Worm (Caenorhabditis elegans) whole organism, young adult: Measurements from ENCODE around the gene npr-36.
A peak's percentile ranks its signal among the peaks of the same experiment; 100 is the strongest.

Experiments
- B0019.2 ChIP-seq: fragments of 200-800 bp; sonication (Bioruptor generic); conservative IDR thresholded peaks from 2 replicates; pipeline ENCODE4 v1.3.6; 2022; ENCODE audit warnings: missing genetic modification reagents, missing genetic modification characterization, missing compliant biosample characterization
- C06A6.2 ChIP-seq: fragments of 200-800 bp; sonication (Bioruptor generic); conservative IDR thresholded peaks from 2 replicates; pipeline ENCODE4 v1.3.6; 2022; ENCODE audit warnings: missing genetic modification characterization, missing compliant biosample characterization
- F33H1.4 ChIP-seq: fragments of 200-800 bp; sonication (Bioruptor generic); IDR thresholded peaks from 2 replicates; pipeline ENCODE4 v1.3.6; 2022; ENCODE audit warnings: missing genetic modification reagents, missing genetic modification characterization, missing compliant biosample characterization
- Y53F4B.3 ChIP-seq: fragments of 200-800 bp; sonication (Bioruptor generic); IDR thresholded peaks from 2 replicates; pipeline ENCODE4 v1.3.6; 2022; ENCODE audit warnings: missing genetic modification reagents, missing genetic modification characterization, missing compliant biosample characterization
- Y56A3A.18 ChIP-seq: fragments of 200-800 bp; sonication (Bioruptor generic); IDR thresholded peaks from 2 replicates; pipeline ENCODE4 v1.3.6; 2022; ENCODE audit warnings: missing genetic modification reagents, missing genetic modification characterization, missing compliant biosample characterization
- Y79H2A.3 ChIP-seq: fragments of 200-800 bp; sonication (Bioruptor generic); conservative IDR thresholded peaks from 2 replicates; pipeline ENCODE4 v1.3.6; 2022; ENCODE audit warnings: missing genetic modification reagents, missing genetic modification characterization, missing compliant biosample characterization
- ama-1 ChIP-seq, 3 experiments: fragments of 150-350 bp in 1 of 3; sonication (generic microtip) in 2 of 3; optimal IDR thresholded peaks; 2 replicates each; lab custom pipeline; 2014 to 2018; ENCODE audit warnings: missing biosample characterization in 2 of 3, missing genetic modification characterization in 2 of 3, missing genetic modification reagents in 2 of 3
- aptf-2 ChIP-seq: fragments of 200-800 bp; sonication (Bioruptor generic); conservative IDR thresholded peaks from 2 replicates; pipeline ENCODE4 v1.3.6; 2022; ENCODE audit warnings: missing genetic modification reagents, missing genetic modification characterization, missing compliant biosample characterization
- cebp-2 ChIP-seq: fragments of 200-800 bp; sonication (Bioruptor generic); IDR thresholded peaks from 2 replicates; pipeline ENCODE4 v1.3.6; 2022; ENCODE audit warnings: missing genetic modification characterization, missing compliant biosample characterization
- ceh-40 ChIP-seq: fragments of 200-800 bp; sonication (Bioruptor generic); IDR thresholded peaks from 2 replicates; pipeline ENCODE4 v1.3.6; 2022; ENCODE audit warnings: missing genetic modification characterization, missing compliant biosample characterization
- ceh-79 ChIP-seq: sonication (generic microtip); optimal IDR thresholded peaks from 2 replicates; lab custom pipeline; 2017; ENCODE audit warnings: mild to moderate bottlenecking, missing genetic modification characterization, missing compliant biosample characterization
- ceh-91 ChIP-seq: fragments of 200-800 bp; sonication (Bioruptor generic); IDR thresholded peaks from 2 replicates; pipeline ENCODE4 v1.3.6; 2022; ENCODE audit warnings: missing genetic modification reagents, missing genetic modification characterization, missing compliant biosample characterization
- dpl-1 ChIP-seq: fragments of 150-350 bp; optimal IDR thresholded peaks from 2 replicates; lab custom pipeline; 2014; ENCODE audit warnings: missing biosample characterization, missing genetic modification reagents, missing genetic modification characterization
- efl-1 ChIP-seq: fragments of 150-350 bp; optimal IDR thresholded peaks from 2 replicates; lab custom pipeline; 2014; ENCODE audit warnings: missing biosample characterization, missing genetic modification reagents, missing genetic modification characterization
- egrh-3 ChIP-seq: fragments of 200-800 bp; sonication (Bioruptor generic); IDR thresholded peaks from 2 replicates; pipeline ENCODE4 v1.3.6; 2022; ENCODE audit warnings: missing genetic modification reagents, missing genetic modification characterization, missing compliant biosample characterization
- hmg-1.2 ChIP-seq: fragments of 200-800 bp; sonication (Bioruptor generic); IDR thresholded peaks from 2 replicates; pipeline ENCODE4 v1.3.6; 2022; ENCODE audit warnings: missing genetic modification reagents, missing genetic modification characterization, missing compliant biosample characterization
- hmg-20 ChIP-seq: fragments of 200-800 bp; sonication (Bioruptor generic); IDR thresholded peaks from 2 replicates; pipeline ENCODE4 v1.3.6; 2022; ENCODE audit warnings: missing genetic modification reagents, missing genetic modification characterization, missing compliant biosample characterization
- hsf-1 ChIP-seq: fragments of 200-800 bp; sonication (Bioruptor generic); IDR thresholded peaks from 2 replicates; pipeline ENCODE4 v1.3.6; 2022; ENCODE audit warnings: missing genetic modification reagents, missing genetic modification characterization, missing compliant biosample characterization
- let-607 ChIP-seq, 2 experiments: fragments of 200-800 bp in 1 of 2; sonication (Bioruptor generic) in 1 of 2; sonication (generic microtip) in 1 of 2; optimal IDR thresholded peaks; 2 replicates each; lab custom pipeline; 2016 to 2018; ENCODE audit warnings: mild to moderate bottlenecking in 2 of 2, missing compliant biosample characterization in 2 of 2, missing genetic modification characterization in 2 of 2, moderate library complexity in 2 of 2, missing genotype in 1 of 2
- lin-35 ChIP-seq, 3 experiments: fragments of 150-350 bp in 2 of 3; sonication (generic microtip) in 1 of 3; optimal IDR thresholded peaks; 2 replicates each; lab custom pipeline; 2014 to 2018; ENCODE audit warnings: missing biosample characterization in 3 of 3, missing genetic modification characterization in 3 of 3, missing genetic modification reagents in 3 of 3
- lsl-1 ChIP-seq: fragments of 200-800 bp; sonication (Bioruptor generic); optimal IDR thresholded peaks from 2 replicates; lab custom pipeline; 2018; ENCODE audit warnings: mild to moderate bottlenecking, missing genetic modification characterization, moderate library complexity, missing compliant biosample characterization
- lsy-27 ChIP-seq: sonication (generic microtip); optimal IDR thresholded peaks from 2 replicates; lab custom pipeline; 2017; ENCODE audit warnings: missing genetic modification characterization, mild to moderate bottlenecking, missing compliant biosample characterization, antibody characterized with exemption, missing genotype, borderline replicate concordance; ENCODE audit not compliant: insufficient read depth
- madf-3 ChIP-seq: fragments of 200-800 bp; sonication (Bioruptor generic); IDR thresholded peaks from 2 replicates; pipeline ENCODE4 v1.3.6; 2022; ENCODE audit warnings: missing genetic modification reagents, missing genetic modification characterization, missing compliant biosample characterization
- madf-6 ChIP-seq: fragments of 200-800 bp; sonication (Bioruptor generic); IDR thresholded peaks from 2 replicates; pipeline ENCODE4 v1.3.6; 2022; ENCODE audit warnings: missing genetic modification reagents, missing genetic modification characterization, missing compliant biosample characterization
- madf-8 ChIP-seq: fragments of 200-800 bp; sonication (Bioruptor generic); conservative IDR thresholded peaks from 2 replicates; pipeline ENCODE4 v1.3.6; 2022; ENCODE audit warnings: missing genetic modification reagents, missing genetic modification characterization, missing compliant biosample characterization
- nhr-179 ChIP-seq: sonication (generic microtip); optimal IDR thresholded peaks from 2 replicates; lab custom pipeline; 2016; ENCODE audit warnings: mild to moderate bottlenecking, missing genetic modification characterization, missing compliant biosample characterization
- nhr-27 ChIP-seq: fragments of 200-800 bp; sonication (Bioruptor generic); optimal IDR thresholded peaks from 2 replicates; lab custom pipeline; 2018; ENCODE audit warnings: mild to moderate bottlenecking, missing genetic modification characterization, moderate library complexity, missing compliant biosample characterization
- pbrm-1 ChIP-seq: fragments of 200-800 bp; sonication (Bioruptor generic); IDR thresholded peaks from 2 replicates; pipeline ENCODE4 v1.3.6; 2022; ENCODE audit warnings: missing genetic modification reagents, missing genetic modification characterization, missing compliant biosample characterization
- rcor-1 ChIP-seq: fragments of 200-800 bp; sonication (Bioruptor generic); IDR thresholded peaks from 2 replicates; pipeline ENCODE4 v1.3.6; 2022; ENCODE audit warnings: missing genetic modification reagents, missing genetic modification characterization, missing compliant biosample characterization
- sea-2 ChIP-seq: fragments of 200-800 bp; sonication (Bioruptor generic); IDR thresholded peaks from 2 replicates; pipeline ENCODE4 v1.3.6; 2022; ENCODE audit warnings: missing genetic modification characterization, missing compliant biosample characterization
- snpc-1.1 ChIP-seq: sonication (generic microtip); optimal IDR thresholded peaks from 2 replicates; lab custom pipeline; 2017; ENCODE audit warnings: missing genetic modification characterization, mild to moderate bottlenecking, missing compliant biosample characterization, antibody characterized with exemption, moderate library complexity, missing genotype, missing genetic modification reagents; ENCODE audit not compliant: insufficient read depth
- snpc-4 ChIP-seq, 5 experiments: fragments of 150-350 bp in 1 of 5; sonication (generic microtip) in 4 of 5; optimal IDR thresholded peaks; 2 replicates each; lab custom pipeline; 2014 to 2018; ENCODE audit warnings: missing genetic modification characterization in 5 of 5, missing biosample characterization in 3 of 5, antibody characterized with exemption in 2 of 5, mild to moderate bottlenecking in 2 of 5, missing compliant biosample characterization in 2 of 5, missing genotype in 2 of 5, moderate library complexity in 2 of 5, missing genetic modification reagents in 1 of 5
- somi-1 ChIP-seq: fragments of 200-800 bp; sonication (Bioruptor generic); optimal IDR thresholded peaks from 2 replicates; lab custom pipeline; 2018; ENCODE audit warnings: mild to moderate bottlenecking, missing genetic modification characterization, missing compliant biosample characterization
- sptf-2 ChIP-seq: fragments of 200-800 bp; sonication (Bioruptor generic); optimal IDR thresholded peaks from 2 replicates; lab custom pipeline; 2018; ENCODE audit warnings: mild to moderate bottlenecking, missing genetic modification characterization, missing compliant biosample characterization
- tbx-9 ChIP-seq: sonication (generic microtip); optimal IDR thresholded peaks from 2 replicates; lab custom pipeline; 2016; ENCODE audit warnings: borderline replicate concordance, missing genetic modification characterization, inconsistent platforms, missing compliant biosample characterization
- tlf-1 ChIP-seq: fragments of 200-800 bp; sonication (Bioruptor generic); optimal IDR thresholded peaks from 2 replicates; lab custom pipeline; 2018; ENCODE audit warnings: mild to moderate bottlenecking, missing genetic modification characterization, missing compliant biosample characterization
- zim-3 ChIP-seq: sonication (generic microtip); optimal IDR thresholded peaks from 2 replicates; lab custom pipeline; 2017; ENCODE audit warnings: mild to moderate bottlenecking, missing genetic modification characterization, moderate library complexity, missing compliant biosample characterization
- ztf-18 ChIP-seq: sonication (generic microtip); optimal IDR thresholded peaks from 2 replicates; lab custom pipeline; 2016; ENCODE audit warnings: missing genotype, mild to moderate bottlenecking, missing genetic modification characterization, missing compliant biosample characterization
- ztf-26 ChIP-seq: sonication (generic microtip); optimal IDR thresholded peaks from 2 replicates; lab custom pipeline; 2017; ENCODE audit warnings: missing genetic modification characterization, missing compliant biosample characterization

The npr-36 gene

DNA sequence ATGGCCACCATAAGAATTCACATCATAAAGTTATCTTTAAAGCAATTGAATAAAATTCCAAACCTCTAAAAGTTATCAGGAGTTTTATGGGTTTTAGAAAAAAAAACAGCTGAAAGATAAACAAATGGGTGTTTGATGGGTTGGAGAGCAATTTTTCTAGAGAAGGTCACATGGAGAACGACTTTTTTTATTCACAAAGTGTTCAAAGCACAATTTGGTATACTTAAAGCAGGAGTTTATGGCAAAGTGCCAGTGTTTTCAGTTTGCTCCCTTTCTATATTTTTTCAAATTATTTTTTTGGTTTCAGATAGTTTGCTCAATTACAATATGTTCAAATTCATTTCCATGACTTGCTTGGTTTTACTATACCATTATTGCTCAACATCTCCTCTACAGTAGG, 41.7 kb downstream of the npr-36 start, which contains the start of gene F11C7.6:
TSS of gene F11C7.6 (plus strand) at position 301 of the 400 bp plus-strand sequence.
- TF ChIP-seq cebp-2 (GFP tag; lab: Robert Waterston, UW), result no peak
- no peak for TF ChIP-seq ztf-18
- TF ChIP-seq efl-1, result no peak
- no peak for TF ChIP-seq B0019.2
- TF ChIP-seq ceh-79 (tag; lab: Kevin White, UChicago), result no peak
- TF ChIP-seq zim-3 (tag; lab: Kevin White, UChicago), result no peak
- no peak for TF ChIP-seq nhr-27
- TF ChIP-seq sptf-2 (GFP tag; lab: Kevin White, UChicago), result no peak
- no peak for TF ChIP-seq dpl-1 (GFP tag; lab: Kevin White, UChicago)
- TF ChIP-seq lsl-1 (GFP tag; lab: Kevin White, UChicago), result no peak
- TF ChIP-seq rcor-1 (GFP tag; lab: Robert Waterston, UW), result no peak
- TF ChIP-seq madf-6 (GFP tag; lab: Robert Waterston, UW), result no peak
- no peak for TF ChIP-seq pbrm-1 (GFP tag; lab: Robert Waterston, UW)
- TF ChIP-seq tlf-1 (GFP tag; lab: Kevin White, UChicago), result no peak
- no peak for TF ChIP-seq snpc-1.1
- no peak for TF ChIP-seq ama-1 (optimal IDR thresholded peaks at IDR 0.05; lab: Kevin White, UChicago)
- no peak for TF ChIP-seq ama-1 (GFP tag; optimal IDR thresholded peaks at IDR 0.05; lab: Kevin White, UChicago)
- TF ChIP-seq hmg-20 (GFP tag; lab: Robert Waterston, UW), result no peak
- no peak for TF ChIP-seq tbx-9 (tag; lab: Kevin White, UChicago)
- TF ChIP-seq Y53F4B.3 (GFP tag; lab: Robert Waterston, UW), result no peak

- no peak for TF ChIP-seq madf-8 (GFP tag; lab: Robert Waterston, UW)
- no peak for TF ChIP-seq hsf-1 (GFP tag; lab: Robert Waterston, UW)
- no peak for TF ChIP-seq madf-3 (GFP tag; lab: Robert Waterston, UW)
- no peak for TF ChIP-seq hmg-20 (GFP tag; lab: Robert Waterston, UW)
- TF ChIP-seq somi-1, result no peak
- no peak for TF ChIP-seq C06A6.2
- TF ChIP-seq Y79H2A.3 (GFP tag; lab: Robert Waterston, UW), result no peak
- TF ChIP-seq, all 124 proteins: peak for 0
These were observed 43.5 kb downstream of the npr-36 start for ce11 chrX:17403058-17403457.

DNA sequence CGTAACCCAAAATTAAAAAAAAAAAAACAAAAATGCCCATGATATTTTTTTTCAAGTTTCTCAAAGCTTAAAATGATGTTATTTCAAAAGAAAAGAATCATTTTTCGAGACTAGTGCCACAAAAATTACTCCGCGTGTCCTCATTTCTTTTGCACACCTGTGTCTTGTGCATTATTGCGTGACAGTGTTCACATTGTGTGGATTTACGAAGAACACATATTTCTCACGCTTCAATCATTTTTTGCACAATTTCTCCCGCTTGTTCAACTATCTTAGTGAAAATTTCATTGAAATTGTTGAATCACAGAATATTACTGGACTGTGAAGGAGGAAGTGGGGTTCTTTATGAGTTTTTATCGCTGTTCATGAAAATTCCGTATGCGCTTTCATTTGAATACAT, 49.3 kb downstream of the npr-36 start:
- TF ChIP-seq Y53F4B.3 (GFP tag; lab: Robert Waterston, UW) (no peak), let-607 (tag; optimal IDR thresholded peaks at IDR 0.05; lab: Kevin White, UChicago) (peak; percentile 59 to 60)
- TF ChIP-seq, all 124 proteins: peak for 1

ce11 chrX:17412642-17413041, 53.1 kb downstream of the npr-36 start:
- no peak for TF ChIP-seq ama-1 (optimal IDR thresholded peaks at IDR 0.05; lab: Kevin White, UChicago)
- TF ChIP-seq ama-1 (GFP tag; optimal IDR thresholded peaks at IDR 0.05; lab: Kevin White, UChicago), result no peak
- TF ChIP-seq nhr-179 (tag; lab: Kevin White, UChicago), result no peak
- no peak for TF ChIP-seq ztf-26
- TF ChIP-seq rcor-1 (GFP tag; lab: Robert Waterston, UW), result no peak
- no peak for TF ChIP-seq lsy-27 (tag; lab: Kevin White, UChicago)
- TF ChIP-seq F33H1.4, result no peak
- no peak for TF ChIP-seq sea-2 (GFP tag; lab: Robert Waterston, UW)
- TF ChIP-seq lin-35 (GFP tag; optimal IDR thresholded peaks at IDR 0.05; lab: Kevin White, UChicago), result no peak
- TF ChIP-seq Y56A3A.18, result no peak
- no peak for TF ChIP-seq snpc-4 (GFP tag; optimal IDR thresholded peaks at IDR 0.05; lab: Kevin White, UChicago)
- no peak for TF ChIP-seq snpc-4 (tag; optimal IDR thresholded peaks at IDR 0.05; lab: Kevin White, UChicago)
- no peak for TF ChIP-seq ceh-40 (GFP tag; lab: Robert Waterston, UW)
- no peak for TF ChIP-seq hmg-1.2
- TF ChIP-seq aptf-2 (GFP tag; lab: Robert Waterston, UW), result no peak
- no peak for TF ChIP-seq ceh-91 (GFP tag; lab: Robert Waterston, UW)
- TF ChIP-seq C06A6.2, result no peak
- no peak for TF ChIP-seq egrh-3 (GFP tag; lab: Robert Waterston, UW)
